Worm (Caenorhabditis elegans) whole organism, late embryonic: ENCODE results near the gene jun-1.

Experiments
- C08G9.2 ChIP-seq: sonication (generic microtip); optimal IDR thresholded peaks from 2 replicates; lab custom pipeline; 2016; ENCODE audit warnings: mild to moderate bottlenecking, missing genetic modification characterization, moderate library complexity, missing compliant biosample characterization
- C38D4.7 ChIP-seq: fragments of 200-800 bp; sonication (Bioruptor generic); optimal IDR thresholded peaks from 2 replicates; lab custom pipeline; 2018; ENCODE audit warnings: mild to moderate bottlenecking, missing genetic modification characterization, moderate library complexity, missing compliant biosample characterization
- F13H6.1 ChIP-seq: sonication (generic microtip); optimal IDR thresholded peaks from 2 replicates; lab custom pipeline; 2016; ENCODE audit warnings: missing genetic modification characterization, missing compliant biosample characterization
- K09A11.1 ChIP-seq: sonication (generic microtip); optimal IDR thresholded peaks from 2 replicates; lab custom pipeline; 2017; ENCODE audit warnings: antibody characterized with exemption, mild to moderate bottlenecking, missing genetic modification characterization, missing compliant biosample characterization; ENCODE audit not compliant: insufficient read depth
- Y22D7AL.16 ChIP-seq: sonication (generic microtip); optimal IDR thresholded peaks from 2 replicates; lab custom pipeline; 2016; ENCODE audit warnings: missing genetic modification characterization, missing compliant biosample characterization
- ama-1 ChIP-seq: fragments of 150-350 bp; optimal IDR thresholded peaks from 2 replicates; lab custom pipeline; 2014
- ceh-19 ChIP-seq: fragments of 200-800 bp; sonication (Bioruptor generic); optimal IDR thresholded peaks from 2 replicates; lab custom pipeline; 2018; ENCODE audit warnings: mild to moderate bottlenecking, missing genetic modification characterization, missing compliant biosample characterization
- ceh-22 ChIP-seq: sonication (generic microtip); optimal IDR thresholded peaks from 2 replicates; lab custom pipeline; 2017; ENCODE audit warnings: missing biosample characterization, missing genetic modification characterization
- ceh-31 ChIP-seq: sonication (generic microtip); optimal IDR thresholded peaks from 2 replicates; lab custom pipeline; 2016; ENCODE audit warnings: missing genetic modification characterization, missing compliant biosample characterization
- ceh-45 ChIP-seq: fragments of 200-800 bp; sonication (Bioruptor generic); IDR thresholded peaks from 2 replicates; pipeline ENCODE4 v1.3.6; 2022; ENCODE audit warnings: missing genetic modification reagents, missing genetic modification characterization, missing compliant biosample characterization
- ceh-48 ChIP-seq: sonication (generic microtip); optimal IDR thresholded peaks from 2 replicates; lab custom pipeline; 2016; ENCODE audit warnings: missing genetic modification characterization, inconsistent platforms, missing compliant biosample characterization
- ceh-9 ChIP-seq: sonication (generic microtip); optimal IDR thresholded peaks from 2 replicates; lab custom pipeline; 2016; ENCODE audit warnings: mild to moderate bottlenecking, missing genetic modification characterization, inconsistent platforms, missing compliant biosample characterization
- dve-1 ChIP-seq: sonication (generic microtip); optimal IDR thresholded peaks from 2 replicates; lab custom pipeline; 2017; ENCODE audit warnings: antibody characterized with exemption, mild to moderate bottlenecking, missing genetic modification characterization, missing compliant biosample characterization
- elt-2 ChIP-seq: sonication (generic microtip); optimal IDR thresholded peaks from 2 replicates; lab custom pipeline; 2016; ENCODE audit warnings: missing genetic modification reagents, missing genetic modification characterization, missing compliant biosample characterization
- elt-4 ChIP-seq: sonication (generic microtip); optimal IDR thresholded peaks from 2 replicates; lab custom pipeline; 2016; ENCODE audit warnings: missing genetic modification characterization, missing compliant biosample characterization
- fax-1 ChIP-seq: sonication (generic microtip); optimal IDR thresholded peaks from 2 replicates; lab custom pipeline; 2016; ENCODE audit warnings: missing genotype, missing genetic modification characterization, missing compliant biosample characterization
- fkh-6 ChIP-seq: sonication (generic microtip); optimal IDR thresholded peaks from 2 replicates; lab custom pipeline; 2016; ENCODE audit warnings: missing genetic modification characterization, missing compliant biosample characterization
- hlh-30 ChIP-seq: sonication (generic microtip); optimal IDR thresholded peaks from 2 replicates; lab custom pipeline; 2017; ENCODE audit warnings: antibody characterized with exemption, missing genetic modification characterization, missing compliant biosample characterization; ENCODE audit not compliant: insufficient read depth
- hlh-6 ChIP-seq: sonication (generic microtip); optimal IDR thresholded peaks from 2 replicates; lab custom pipeline; 2016; ENCODE audit warnings: missing genotype, missing genetic modification characterization, missing compliant biosample characterization
- lin-11 ChIP-seq: fragments of 200-800 bp; sonication (Bioruptor generic); optimal IDR thresholded peaks from 2 replicates; lab custom pipeline; 2018; ENCODE audit warnings: mild to moderate bottlenecking, missing genetic modification characterization, missing compliant biosample characterization
- madf-2 ChIP-seq: sonication (generic microtip); optimal IDR thresholded peaks from 2 replicates; lab custom pipeline; 2017; ENCODE audit warnings: missing genetic modification characterization, missing compliant biosample characterization
- mec-3 ChIP-seq: sonication (generic microtip); optimal IDR thresholded peaks from 2 replicates; lab custom pipeline; 2016; ENCODE audit warnings: borderline replicate concordance, missing genetic modification characterization, missing compliant biosample characterization
- nfya-1 ChIP-seq: sonication (generic microtip); optimal IDR thresholded peaks from 2 replicates; lab custom pipeline; 2017; ENCODE audit warnings: missing genetic modification characterization, mild to moderate bottlenecking, missing compliant biosample characterization, antibody characterized with exemption, moderate library complexity
- npax-4 ChIP-seq: sonication (generic microtip); optimal IDR thresholded peaks from 2 replicates; lab custom pipeline; 2016; ENCODE audit warnings: missing genetic modification characterization, missing compliant biosample characterization
- pax-1 ChIP-seq: fragments of 150-350 bp; optimal IDR thresholded peaks from 2 replicates; lab custom pipeline; 2014; ENCODE audit warnings: missing biosample characterization, missing genetic modification characterization
- pqm-1 ChIP-seq: sonication (generic microtip); optimal IDR thresholded peaks from 2 replicates; lab custom pipeline; 2016; ENCODE audit warnings: missing genetic modification characterization, missing compliant biosample characterization
- pros-1 ChIP-seq: fragments of 150-350 bp; optimal IDR thresholded peaks from 2 replicates; lab custom pipeline; 2014; ENCODE audit warnings: missing biosample characterization, missing genetic modification reagents, missing genetic modification characterization
- sox-2 ChIP-seq: fragments of 200-800 bp; sonication (Bioruptor generic); IDR thresholded peaks from 2 replicates; pipeline ENCODE4 v1.3.6; 2022; ENCODE audit warnings: missing genetic modification reagents, missing genetic modification characterization, missing compliant biosample characterization
- syd-9 ChIP-seq: sonication (generic microtip); optimal IDR thresholded peaks from 2 replicates; lab custom pipeline; 2016; ENCODE audit warnings: mild to moderate bottlenecking, missing genetic modification characterization, moderate library complexity, missing compliant biosample characterization
- unc-3 ChIP-seq, 2 experiments: fragments of 200-800 bp in 1 of 2; sonication (Bioruptor generic) in 1 of 2; sonication (generic microtip) in 1 of 2; conservative IDR thresholded peaks in 1 of 2; optimal IDR thresholded peaks in 1 of 2; 2 replicates each; pipeline versions ENCODE4 v1.3.6 to Lab custom; 2016 to 2022; ENCODE audit warnings: missing compliant biosample characterization in 2 of 2, missing genetic modification characterization in 2 of 2, missing genetic modification reagents in 1 of 2
- unc-42 ChIP-seq: sonication (generic microtip); optimal IDR thresholded peaks from 2 replicates; lab custom pipeline; 2016; ENCODE audit warnings: missing genotype, missing genetic modification characterization, missing compliant biosample characterization
- unc-55 ChIP-seq: sonication (generic microtip); optimal IDR thresholded peaks from 2 replicates; lab custom pipeline; 2017; ENCODE audit warnings: missing biosample characterization, missing genetic modification reagents, missing genetic modification characterization
- ztf-16 ChIP-seq: sonication (generic microtip); optimal IDR thresholded peaks from 2 replicates; lab custom pipeline; 2017; ENCODE audit warnings: missing genetic modification characterization, missing compliant biosample characterization

jun-1 gene

ce11 chrII:9158029-9158428 lies 45.1 kb downstream of the jun-1 start, which contains the start of gene oac-54:
Gene oac-54, plus strand, starts transcription at chrII:9158111.
- TF ChIP-seq hlh-30 (tag; lab: Kevin White, UChicago), result no peak

ce11 chrII:9160197-9160806 lies 47.3 kb downstream of the jun-1 start:
- TF ChIP-seq ceh-45 (GFP tag; lab: Robert Waterston, UW) (no peak), hlh-6 (tag; lab: Kevin White, UChicago) (no peak), ceh-9 (tag; lab: Kevin White, UChicago) (no peak), pax-1 (tag; lab: Kevin White, UChicago) (no peak), F13H6.1 (tag; lab: Kevin White, UChicago) (no peak), elt-2 (tag; lab: Kevin White, UChicago) (no peak)

- TF ChIP-seq syd-9 (no peak), ceh-31 (tag; lab: Kevin White, UChicago) (no peak), ceh-22 (no peak)
- TF ChIP-seq, all 69 proteins: peak for 0
Observed at ce11 chrII:9161023-9161422, 48.1 kb downstream of the jun-1 start, which contains the start of gene rhy-1. Gene rhy-1, plus strand, starts transcription at chrII:9161379.

- no peak for TF ChIP-seq pros-1 (tag; lab: Kevin White, UChicago)
- no peak for TF ChIP-seq madf-2
- TF ChIP-seq ama-1 (lab: Kevin White, UChicago), result peak; percentile 52
Observed at ce11 chrII:9163348-9163747, 50.4 kb downstream of the jun-1 start.

ce11 chrII:9165762-9166460 lies 53.0 kb downstream of the jun-1 start, which contains the start of gene W07A12.8:
Gene W07A12.8, minus strand, starts transcription at chrII:9165812.
- TF ChIP-seq lin-11 (tag; lab: Kevin White, UChicago), result no peak
- no peak for TF ChIP-seq npax-4 (tag; lab: Kevin White, UChicago)
- no peak for TF ChIP-seq dve-1 (tag; lab: Kevin White, UChicago)
- peak; percentile 28 for TF ChIP-seq unc-42 (tag; lab: Kevin White, UChicago)

ce11 chrII:9167730-9168129 lies 54.8 kb downstream of the jun-1 start, which contains the start of gene T23G7.3:
Gene T23G7.3, minus strand, starts transcription at chrII:9167830.
- TF ChIP-seq lin-11 (tag; lab: Kevin White, UChicago) (no peak), unc-55 (GFP tag; lab: Kevin White, UChicago) (no peak), fax-1 (no peak), hlh-30 (tag; lab: Kevin White, UChicago) (no peak), ceh-19 (GFP tag; lab: Kevin White, UChicago) (no peak), elt-4 (tag; lab: Kevin White, UChicago) (no peak)

ce11 chrII:9169450-9169960 lies 56.5 kb downstream of the jun-1 start, which contains the start of gene dpl-1:
Gene dpl-1, plus strand, starts transcription at chrII:9169910.
- peak; percentile 18 for TF ChIP-seq nfya-1
- TF ChIP-seq hlh-30 (tag; lab: Kevin White, UChicago), result no peak
- TF ChIP-seq ceh-48 (tag; lab: Kevin White, UChicago), result peak; percentile 50
- TF ChIP-seq elt-2 (tag; lab: Kevin White, UChicago), result no peak
- TF ChIP-seq elt-4 (tag; lab: Kevin White, UChicago), result no peak
- no peak for TF ChIP-seq hlh-6 (tag; lab: Kevin White, UChicago)
- no peak for TF ChIP-seq ztf-16 (tag; lab: Kevin White, UChicago)

ce11 chrII:9170048-9170447 lies 57.1 kb downstream of the jun-1 start:
- TF ChIP-seq mec-3 (tag; lab: Kevin White, UChicago), result no peak
- TF ChIP-seq nfya-1, result no peak
- no peak for TF ChIP-seq ceh-22
- TF ChIP-seq sox-2, result no peak
- TF ChIP-seq Y22D7AL.16 (tag; lab: Kevin White, UChicago), result no peak
- TF ChIP-seq fkh-6, result no peak
- TF ChIP-seq C08G9.2 (tag; lab: Kevin White, UChicago), result no peak
- TF ChIP-seq K09A11.1 (tag; lab: Kevin White, UChicago), result no peak
- no peak for TF ChIP-seq pqm-1 (tag; lab: Kevin White, UChicago)
- no peak for TF ChIP-seq ceh-48 (tag; lab: Kevin White, UChicago)
- TF ChIP-seq C38D4.7 (GFP tag; lab: Kevin White, UChicago), result no peak
- no peak for TF ChIP-seq unc-42 (tag; lab: Kevin White, UChicago)
- no peak for TF ChIP-seq unc-3 (GFP tag; conservative IDR thresholded peaks at IDR 0.05; lab: Robert Waterston, UW)
- no peak for TF ChIP-seq unc-3 (tag; optimal IDR thresholded peaks at IDR 0.05; lab: Kevin White, UChicago)
- no peak for TF ChIP-seq elt-4 (tag; lab: Kevin White, UChicago)
- no peak for TF ChIP-seq lin-11 (tag; lab: Kevin White, UChicago)
- TF ChIP-seq, all 69 proteins: peak for 0
